Worm (Caenorhabditis elegans): ENCODE measurements around the gene nhr-229.

The nhr-229 gene

ce11 chrIV:17040618-17041017, 10.2 kb upstream of the nhr-229 start, which contains the start of gene Y116A8C.20:
Y116A8C.20 (plus strand) TSS chrIV:17040918.
- no peak for TF ChIP-seq Y53G8AR.9 (GFP tag; conservative IDR thresholded peaks at IDR 0.05)
- TF ChIP-seq ccch-3 (GFP tag; optimal IDR thresholded peaks at IDR 0.05), result no peak
- TF ChIP-seq ceh-91 (GFP tag; IDR thresholded peaks at IDR 0.05), result no peak
- no peak for TF ChIP-seq dox-1 (GFP tag; IDR thresholded peaks at IDR 0.05)
- no peak for TF ChIP-seq bed-2 (GFP tag; IDR thresholded peaks at IDR 0.05)
- TF ChIP-seq ceh-40 (GFP tag; IDR thresholded peaks at IDR 0.05), result no peak
- no peak for TF ChIP-seq hlh-12 (tag; optimal IDR thresholded peaks at IDR 0.05)
- no peak for TF ChIP-seq sdz-38 (tag; optimal IDR thresholded peaks at IDR 0.05)
- TF ChIP-seq nfya-1 (tag; optimal IDR thresholded peaks at IDR 0.05; ENCODE audit: borderline replicate concordance, insufficient read depth), result no peak
- TF ChIP-seq T26A5.8 (tag; optimal IDR thresholded peaks at IDR 0.05), result no peak
- TF ChIP-seq hsf-1 (GFP tag; IDR thresholded peaks at IDR 0.05), result no peak
- no peak for TF ChIP-seq madf-6 (GFP tag; IDR thresholded peaks at IDR 0.05)
- no peak for TF ChIP-seq lin-40 (tag; optimal IDR thresholded peaks at IDR 0.05)
- TF ChIP-seq C17E4.6 (GFP tag; IDR thresholded peaks at IDR 0.05), result no peak
- no peak for TF ChIP-seq ceh-100 (GFP tag; IDR thresholded peaks at IDR 0.05)

DNA sequence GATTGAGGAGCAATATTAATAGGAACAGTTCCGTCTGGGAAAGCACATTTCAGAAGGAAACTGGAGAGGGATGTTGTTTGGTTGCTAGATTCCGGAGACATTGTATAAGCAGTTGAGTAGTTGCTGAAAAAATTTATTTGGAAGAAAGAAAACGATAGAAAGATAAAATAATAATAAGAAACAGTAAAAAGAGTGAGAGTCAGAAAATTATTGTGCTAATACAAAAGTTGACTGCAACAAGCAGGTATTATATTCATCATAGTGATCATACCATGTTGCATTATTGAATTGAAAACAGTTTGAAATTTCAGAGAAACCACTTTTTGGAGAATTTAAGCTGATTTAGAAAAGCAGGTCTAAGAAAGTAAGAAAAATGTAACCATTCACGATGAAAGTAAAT, 9.2 kb upstream of the nhr-229 start, which contains the start of gene Y116A8C.19:
Gene Y116A8C.19 (minus strand): TSS at position 101 of the 400 bp plus-strand sequence.
- TF ChIP-seq Y67H2A.10 (GFP tag; conservative IDR thresholded peaks at IDR 0.05) (no peak), aptf-3 (GFP tag; IDR thresholded peaks at IDR 0.05) (no peak), lin-54 (GFP tag; optimal IDR thresholded peaks at IDR 0.05) (no peak), atf-7 (tag; optimal IDR thresholded peaks at IDR 0.05) (no peak), madf-8 (GFP tag; conservative IDR thresholded peaks at IDR 0.05) (no peak), Y53F4B.3 (GFP tag; IDR thresholded peaks at IDR 0.05) (no peak), dpff-1 (tag; optimal IDR thresholded peaks at IDR 0.05) (no peak), dpl-1 (GFP tag; optimal IDR thresholded peaks at IDR 0.05) (no peak), lir-1 (GFP tag; conservative IDR thresholded peaks at IDR 0.05) (no peak), nhr-90 (tag; optimal IDR thresholded peaks at IDR 0.05) (no peak), mcd-1 (GFP tag; IDR thresholded peaks at IDR 0.05) (no peak)

DNA sequence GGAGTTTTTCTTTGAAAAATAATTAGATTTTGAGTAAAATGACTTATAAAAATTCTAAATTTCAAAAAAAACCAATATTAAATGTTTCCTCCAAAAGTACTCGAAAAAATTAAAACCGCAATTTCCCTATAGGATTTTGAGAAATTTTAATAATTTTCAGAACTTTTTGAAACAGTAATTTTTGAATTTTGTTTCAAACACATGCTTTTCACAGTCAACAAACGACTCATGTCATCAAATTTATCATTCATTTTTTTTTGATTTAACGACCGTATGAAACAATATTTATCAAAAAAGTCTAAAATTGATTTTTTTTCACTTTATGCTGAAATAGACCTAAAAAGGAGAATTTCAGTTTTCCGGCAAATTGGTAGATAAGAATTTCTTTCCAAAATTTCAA, 3.8 kb downstream of the nhr-229 start:
- TF ChIP-seq xnd-1 (tag; optimal IDR thresholded peaks at IDR 0.05), result no peak
- TF ChIP-seq snpc-4 (GFP tag; optimal IDR thresholded peaks at IDR 0.05), result no peak
- TF ChIP-seq snpc-4 (tag; optimal IDR thresholded peaks at IDR 0.05), result peak in 2 of 4 experiments; percentile 35 to 69
- TF ChIP-seq gei-17 (GFP tag; optimal IDR thresholded peaks at IDR 0.05), result no peak
- TF ChIP-seq atf-7 (tag; optimal IDR thresholded peaks at IDR 0.05), result no peak
- TF ChIP-seq attf-6 (GFP tag; IDR thresholded peaks at IDR 0.05), result peak; percentile 72

DNA sequence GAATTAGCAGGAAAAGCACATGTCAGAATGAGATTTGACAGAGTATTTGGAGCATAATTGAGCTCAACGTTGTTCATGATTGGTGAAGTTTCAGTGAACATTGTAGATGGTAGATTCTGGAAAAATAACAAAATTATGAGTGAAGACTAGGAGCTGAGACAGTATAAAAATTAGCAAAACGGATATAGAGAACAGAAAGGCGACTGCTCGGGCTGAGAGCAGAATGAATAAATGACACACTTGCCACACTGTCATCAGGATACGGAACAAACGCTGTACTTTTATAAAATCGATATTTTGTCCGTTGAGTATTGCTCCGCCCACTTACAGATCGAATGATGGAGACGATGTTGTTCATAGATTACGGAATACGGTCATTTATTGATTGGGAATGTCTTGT, 5.4 kb downstream of the nhr-229 start, which contains the start of gene dct-13:
Gene dct-13 (minus strand): TSS at position 101 of the 400 bp plus-strand sequence.
- TF ChIP-seq Y67H2A.10 (GFP tag; conservative IDR thresholded peaks at IDR 0.05) (no peak), C06A6.2 (GFP tag; conservative IDR thresholded peaks at IDR 0.05) (no peak), hsf-1 (GFP tag; IDR thresholded peaks at IDR 0.05) (no peak), mxl-1 (tag; optimal IDR thresholded peaks at IDR 0.05) (no peak), lin-40 (tag; optimal IDR thresholded peaks at IDR 0.05) (no peak), hmg-1.2 (GFP tag; IDR thresholded peaks at IDR 0.05) (no peak), nfya-1 (tag; optimal IDR thresholded peaks at IDR 0.05; ENCODE audit: borderline replicate concordance, insufficient read depth) (no peak), ztf-18 (tag; optimal IDR thresholded peaks at IDR 0.05) (no peak), repo-1 (tag; optimal IDR thresholded peaks at IDR 0.05) (no peak), F37B4.10 (GFP tag; IDR thresholded peaks at IDR 0.05) (no peak), snpc-1.3 (tag; optimal IDR thresholded peaks at IDR 0.05; ENCODE audit: insufficient read depth) (no peak), F10E7.11 (tag; optimal IDR thresholded peaks at IDR 0.05) (no peak), F55B11.4 (tag; optimal IDR thresholded peaks at IDR 0.05; ENCODE audit: borderline replicate concordance, insufficient read depth) (no peak), lsl-1 (GFP tag; optimal IDR thresholded peaks at IDR 0.05) (no peak), B0035.1 (tag; optimal IDR thresholded peaks at IDR 0.05) (no peak), B0336.3 (GFP tag; IDR thresholded peaks at IDR 0.05) (no peak), dpff-1 (tag; optimal IDR thresholded peaks at IDR 0.05) (no peak), nfya-2 (GFP tag; IDR thresholded peaks at IDR 0.05) (no peak), F39B2.1 (GFP tag; IDR thresholded peaks at IDR 0.05) (no peak), snpc-4 (GFP tag; optimal IDR thresholded peaks at IDR 0.05) (no peak), snpc-4 (tag; optimal IDR thresholded peaks at IDR 0.05) (no peak)
